Worm (Caenorhabditis elegans): Measurements from ENCODE around the gene Y54G2A.41.
"Not testable (repeated sequence)": the region's sequence is repeated elsewhere in the genome, so short reads cannot be mapped to it uniquely, and the experiment has no call there.

Gene Y54G2A.41

DNA sequence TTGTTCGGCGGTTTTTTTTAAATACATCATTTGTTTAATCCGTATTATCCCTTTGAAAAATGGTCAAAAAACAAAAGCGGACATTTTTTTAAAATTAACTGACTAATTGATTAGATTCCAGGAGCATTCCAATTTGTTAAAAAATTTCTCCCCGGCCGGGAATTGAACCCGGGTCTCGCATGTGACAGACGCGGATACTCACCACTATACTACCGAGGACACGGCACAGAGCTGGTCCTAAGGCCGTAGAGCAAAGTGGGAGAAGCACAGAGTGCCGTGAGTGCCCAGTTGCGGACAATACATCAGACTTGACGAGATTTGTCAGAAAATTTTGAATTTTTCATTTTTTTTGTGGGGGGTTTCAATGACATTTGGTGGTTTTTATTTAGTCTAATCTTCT lies 49.3 kb downstream of the Y54G2A.41 start:
- peak; percentile 15 for TF ChIP-seq C08G9.2 (tag; optimal IDR thresholded peaks at IDR 0.05)
- peak; percentile 54 for TF ChIP-seq hlh-30 (tag; optimal IDR thresholded peaks at IDR 0.05; ENCODE audit: insufficient read depth)
- no peak for TF ChIP-seq fax-1 (tag; optimal IDR thresholded peaks at IDR 0.05)

- not testable (repeated sequence) for TF ChIP-seq unc-86, ceh-14, pax-1 (tag; optimal IDR thresholded peaks at IDR 0.05)
Observed at ce11 chrIV:2801558-2801957, 49.9 kb downstream of the Y54G2A.41 start, which contains the start of gene Y54G2A.44. Gene Y54G2A.44 (plus strand): TSS chrIV:2801858.

- TF ChIP-seq madf-2 (tag; optimal IDR thresholded peaks at IDR 0.05): no peak
- no peak for TF ChIP-seq ceh-19 (GFP tag; optimal IDR thresholded peaks at IDR 0.05)
- peak; percentile 32 for TF ChIP-seq C38D4.7 (GFP tag; optimal IDR thresholded peaks at IDR 0.05)
- TF ChIP-seq gmeb-2 (tag; optimal IDR thresholded peaks at IDR 0.05): peak; percentile 14
- no peak for TF ChIP-seq F13H6.1 (tag; optimal IDR thresholded peaks at IDR 0.05)
- no peak for TF ChIP-seq pha-2 (tag; optimal IDR thresholded peaks at IDR 0.05)
- peak; percentile 46 for TF ChIP-seq C08G9.2 (tag; optimal IDR thresholded peaks at IDR 0.05)
- peak; percentile 29 for TF ChIP-seq nhr-232 (tag; optimal IDR thresholded peaks at IDR 0.05)
- no peak for TF ChIP-seq hlh-13 (GFP tag; optimal IDR thresholded peaks at IDR 0.05)
- peak; percentile 7 for TF ChIP-seq tbx-2 (tag; optimal IDR thresholded peaks at IDR 0.05)
- TF ChIP-seq pros-1 (tag; optimal IDR thresholded peaks at IDR 0.05): no peak
- no peak for TF ChIP-seq sox-4 (tag; optimal IDR thresholded peaks at IDR 0.05)
- peak; percentile 38 for TF ChIP-seq ceh-6 (GFP tag; optimal IDR thresholded peaks at IDR 0.05)
- TF ChIP-seq hlh-15 (tag; optimal IDR thresholded peaks at IDR 0.05): no peak
- TF ChIP-seq pat-9 (tag; optimal IDR thresholded peaks at IDR 0.05): no peak
- no peak for TF ChIP-seq ets-4 (tag; optimal IDR thresholded peaks at IDR 0.05)
- TF ChIP-seq ahr-1 (tag; optimal IDR thresholded peaks at IDR 0.05): no peak
- peak; percentile 4 for TF ChIP-seq che-1 (tag; optimal IDR thresholded peaks at IDR 0.05)
- no peak for TF ChIP-seq K09A11.1 (tag; optimal IDR thresholded peaks at IDR 0.05; ENCODE audit: insufficient read depth)
- no peak for TF ChIP-seq elt-4 (tag; optimal IDR thresholded peaks at IDR 0.05)
Observed at ce11 chrIV:2802193-2802592, 50.5 kb downstream of the Y54G2A.41 start.

All from whole organism, late embryonic.